Fruit fly (Drosophila melanogaster) S2 (cell line): ENCODE measurements around the gene CG32147.

Experiments
- CG8478 ChIP-seq: fragments of >200 bp; optimal IDR thresholded peaks from 2 replicates; lab custom pipeline; 2018
- CTCF ChIP-seq, 2 experiments: fragments of >200 bp; optimal IDR thresholded peaks; 2 replicates each; lab custom pipeline; 2018

DNA sequence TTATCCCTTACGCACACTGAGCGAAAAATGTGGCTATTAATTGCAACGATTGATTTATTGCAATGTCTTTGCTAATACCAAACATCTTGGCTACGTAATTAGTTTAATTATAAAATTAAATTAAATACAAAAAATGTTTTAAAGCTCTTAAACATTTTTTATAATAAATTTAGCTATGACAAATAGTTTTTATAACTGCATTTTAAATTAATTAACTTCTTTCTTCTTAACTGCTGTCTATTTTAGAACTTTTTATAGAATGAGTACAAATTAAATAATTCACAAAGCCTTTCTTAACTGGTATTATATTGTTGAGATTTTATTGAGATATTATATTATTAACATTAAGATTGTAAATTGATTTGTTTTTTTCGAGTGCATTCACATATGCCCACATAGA, 31.0 kb upstream of the CG32147 start:
- TF ChIP-seq CTCF (optimal IDR thresholded peaks at IDR 0.05; lab: Kevin White, UChicago) = no peak
- TF ChIP-seq CG8478 = no peak
